Worm (Caenorhabditis elegans) whole organism, midembryonic: Measurements from ENCODE around the gene tpra-1.
A peak's percentile ranks its signal among the peaks of the same experiment; 100 is the strongest.

Source experiments
- T22C8.4 ChIP-seq: fragments of 200-800 bp; sonication (Bioruptor generic); IDR thresholded peaks from 2 replicates; pipeline ENCODE4 v1.3.6; 2022; ENCODE audit warnings: missing genetic modification characterization, missing compliant biosample characterization
- klf-2 ChIP-seq: fragments of 200-800 bp; sonication (Bioruptor generic); conservative IDR thresholded peaks from 2 replicates; pipeline ENCODE4 v1.3.6; 2022; ENCODE audit warnings: missing genetic modification reagents, missing genetic modification characterization, missing compliant biosample characterization
- tab-1 ChIP-seq: fragments of 200-800 bp; sonication (Bioruptor generic); IDR thresholded peaks from 2 replicates; pipeline ENCODE4 v1.3.6; 2022; ENCODE audit warnings: missing genetic modification characterization, missing compliant biosample characterization

DNA sequence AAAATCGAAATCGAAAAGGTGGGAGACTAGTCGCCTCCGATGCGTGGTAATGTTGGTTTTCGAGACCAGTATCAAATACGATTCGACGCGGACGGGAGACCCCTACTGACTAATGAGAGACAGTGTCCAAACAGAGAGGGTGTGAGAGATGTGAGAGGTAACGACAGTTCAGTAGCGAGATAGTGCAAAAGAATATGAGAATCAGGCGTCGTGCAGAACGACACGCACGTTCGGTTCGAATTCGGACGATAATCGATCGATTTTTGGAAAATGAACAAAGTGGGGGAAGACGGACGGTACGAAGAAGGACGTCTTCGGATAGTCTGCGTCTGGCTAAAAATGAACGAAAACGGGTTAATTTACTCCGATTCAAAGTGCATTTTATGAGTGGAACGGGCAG, 34.3 kb upstream of the tpra-1 start, which contains the start of gene D1046.16:
- TF ChIP-seq tab-1 (no peak), T22C8.4 (GFP tag; lab: Robert Waterston, UW) (peak; percentile 82), klf-2 (GFP tag; lab: Robert Waterston, UW) (no peak)
